Worm (Caenorhabditis elegans): ENCODE results near the gene T25B9.3.

ce11 chrIV:10737011-10737553 lies 7.5 kb upstream of the T25B9.3 start, which contains the start of gene grl-21:
- TF ChIP-seq C08G9.2 (tag; optimal IDR thresholded peaks at IDR 0.05) (no peak), nhr-11 (tag; optimal IDR thresholded peaks at IDR 0.05) (no peak), ceh-24 (tag; optimal IDR thresholded peaks at IDR 0.05) (no peak), ama-1 (optimal IDR thresholded peaks at IDR 0.05) (no peak), ahr-1 (tag; optimal IDR thresholded peaks at IDR 0.05) (no peak), zip-5 (tag; optimal IDR thresholded peaks at IDR 0.05) (no peak), rnt-1 (tag; optimal IDR thresholded peaks at IDR 0.05) (no peak)

All from whole organism, late embryonic.